Fruit fly (Drosophila melanogaster) whole organism, embryonic: ENCODE data around the gene Ripalpha.
A peak's percentile ranks its signal among the peaks of the same experiment; 100 is the strongest.

Source experiments
- ATbp ChIP-seq: fragments of 200-800 bp; sonication (Bioruptor generic); optimal IDR thresholded peaks from 2 replicates; lab custom pipeline; 2017; ENCODE audit warnings: missing biosample characterization, mild to moderate bottlenecking, missing genetic modification characterization, missing genetic modification reagents
- Atf6 ChIP-seq: fragments of 200-800 bp; sonication (Bioruptor generic); IDR thresholded peaks from 2 replicates; pipeline ENCODE4 v1.3.6; 2022; ENCODE audit warnings: missing biosample characterization, missing genetic modification characterization
- CG1024 ChIP-seq: fragments of 200-800 bp; sonication (Bioruptor generic); IDR thresholded peaks from 2 replicates; pipeline ENCODE4 v1.3.6; 2022; ENCODE audit warnings: missing biosample characterization, missing genetic modification characterization
- CG12299 ChIP-seq: fragments of 200-800 bp; sonication (Bioruptor generic); optimal IDR thresholded peaks from 2 replicates; lab custom pipeline; 2018; ENCODE audit warnings: missing biosample characterization, mild to moderate bottlenecking, missing genetic modification characterization
- CG12769 ChIP-seq: fragments of 200-800 bp; sonication (Bioruptor generic); optimal IDR thresholded peaks from 2 replicates; lab custom pipeline; 2019; ENCODE audit warnings: missing biosample characterization, mild to moderate bottlenecking, missing genetic modification characterization, moderate library complexity
- CG14014 ChIP-seq: fragments of 200-800 bp; sonication (Bioruptor generic); IDR thresholded peaks from 2 replicates; pipeline ENCODE4 v1.3.6; 2022; ENCODE audit warnings: missing biosample characterization, missing genetic modification characterization
- CG15073 ChIP-seq: fragments of 200-800 bp; sonication (Bioruptor generic); optimal IDR thresholded peaks from 2 replicates; lab custom pipeline; 2016; ENCODE audit warnings: missing biosample characterization, missing genetic modification characterization
- CG15514 ChIP-seq: fragments of 200-800 bp; sonication (Bioruptor generic); optimal IDR thresholded peaks from 3 replicates; lab custom pipeline; 2017; ENCODE audit warnings: missing biosample characterization, missing genetic modification characterization, mild to moderate bottlenecking, moderate library complexity, missing genetic modification reagents
- CG1647 ChIP-seq: fragments of 200-800 bp; sonication (Bioruptor generic); optimal IDR thresholded peaks from 3 replicates; lab custom pipeline; 2016; ENCODE audit warnings: missing biosample characterization, missing genetic modification characterization
- CG16779 ChIP-seq: fragments of 200-800 bp; sonication (Bioruptor generic); IDR thresholded peaks from 2 replicates; pipeline ENCODE4 v1.3.6; 2022; ENCODE audit warnings: missing biosample characterization, missing genetic modification characterization
- CG17328 ChIP-seq: fragments of 200-800 bp; sonication (Bioruptor generic); IDR thresholded peaks from 2 replicates; pipeline ENCODE4 v1.3.6; 2022; ENCODE audit warnings: missing biosample characterization, missing genetic modification characterization
- CG2202 ChIP-seq: fragments of 200-800 bp; sonication (Bioruptor generic); optimal IDR thresholded peaks from 2 replicates; lab custom pipeline; 2018; ENCODE audit warnings: missing biosample characterization, mild to moderate bottlenecking, missing genetic modification characterization
- CG2875 ChIP-seq: fragments of 200-800 bp; sonication (Bioruptor generic); optimal IDR thresholded peaks from 2 replicates; lab custom pipeline; 2017; ENCODE audit warnings: missing biosample characterization, mild to moderate bottlenecking, missing genetic modification characterization, missing genetic modification reagents
- CG30431 ChIP-seq: fragments of 200-800 bp; sonication (Bioruptor generic); optimal IDR thresholded peaks from 2 replicates; lab custom pipeline; 2017; ENCODE audit warnings: missing biosample characterization, missing genetic modification characterization
- CG3281 ChIP-seq: fragments of 200-800 bp; sonication (Bioruptor generic); optimal IDR thresholded peaks from 3 replicates; lab custom pipeline; 2017; ENCODE audit warnings: missing biosample characterization, mild to moderate bottlenecking, missing genetic modification characterization
- CG34422 ChIP-seq: fragments of 200-800 bp; sonication (Bioruptor generic); IDR thresholded peaks from 3 replicates; pipeline ENCODE4 v1.3.6; 2022; ENCODE audit warnings: missing biosample characterization, missing genetic modification characterization
- CG4617 ChIP-seq: fragments of 200-800 bp; sonication (Bioruptor generic); optimal IDR thresholded peaks from 3 replicates; lab custom pipeline; 2016; ENCODE audit warnings: missing biosample characterization, missing genetic modification characterization, borderline replicate concordance
- CG6791 ChIP-seq: fragments of 200-800 bp; sonication (Bioruptor generic); IDR thresholded peaks from 3 replicates; pipeline ENCODE4 v1.3.6; 2022; ENCODE audit warnings: missing biosample characterization, missing genetic modification characterization; ENCODE audit not compliant: partially characterized antibody
- CG7839 ChIP-seq: fragments of 200-800 bp; sonication (Bioruptor generic); optimal IDR thresholded peaks from 3 replicates; lab custom pipeline; 2018; ENCODE audit warnings: missing biosample characterization, mild to moderate bottlenecking, missing genetic modification characterization, moderate library complexity
- CG8089 ChIP-seq: fragments of 200-800 bp; sonication (Bioruptor generic); optimal IDR thresholded peaks from 3 replicates; lab custom pipeline; 2016; ENCODE audit warnings: missing biosample characterization, missing genetic modification characterization
- Deaf1 ChIP-seq: fragments of 200-800 bp; optimal IDR thresholded peaks from 3 replicates; lab custom pipeline; 2019; ENCODE audit warnings: missing biosample characterization, mild to moderate bottlenecking, missing genetic modification characterization, moderate library complexity
- Dek ChIP-seq: fragments of 200-800 bp; sonication (Bioruptor generic); optimal IDR thresholded peaks from 3 replicates; lab custom pipeline; 2019; ENCODE audit warnings: missing biosample characterization, mild to moderate bottlenecking, missing genetic modification characterization, moderate library complexity
- Ets65A ChIP-seq: fragments of 200-800 bp; sonication (Bioruptor generic); peaks from one replicate; lab custom pipeline; 2016; ENCODE audit warnings: missing biosample characterization, missing genetic modification characterization
- Hey ChIP-seq: fragments of 200-800 bp; sonication (Bioruptor generic); optimal IDR thresholded peaks from 3 replicates; lab custom pipeline; 2018; ENCODE audit warnings: missing biosample characterization, mild to moderate bottlenecking, missing genetic modification characterization
- Jarid2 ChIP-seq: fragments of 200-800 bp; sonication (Bioruptor generic); optimal IDR thresholded peaks from 3 replicates; lab custom pipeline; 2017; ENCODE audit warnings: mild to moderate bottlenecking, missing biosample characterization, missing genetic modification reagents, missing genetic modification characterization
- Neu2 ChIP-seq: fragments of 200-800 bp; sonication (Bioruptor generic); optimal IDR thresholded peaks from 3 replicates; lab custom pipeline; 2016; ENCODE audit warnings: missing biosample characterization, missing genetic modification characterization, borderline replicate concordance
- cas ChIP-seq: fragments of 200-800 bp; sonication (Bioruptor generic); IDR thresholded peaks from 2 replicates; pipeline ENCODE4 v1.3.6; 2022; ENCODE audit warnings: missing biosample characterization, missing genetic modification characterization
- knrl ChIP-seq: fragments of 200-800 bp; sonication (Bioruptor generic); IDR thresholded peaks from 3 replicates; pipeline ENCODE4 v1.3.6; 2022; ENCODE audit warnings: missing biosample characterization, missing genetic modification characterization; ENCODE audit not compliant: partially characterized antibody
- oc ChIP-seq: fragments of 200-800 bp; sonication (Bioruptor generic); optimal IDR thresholded peaks from 2 replicates; lab custom pipeline; 2018; ENCODE audit warnings: missing biosample characterization, mild to moderate bottlenecking, missing genetic modification characterization, moderate library complexity
- scrt ChIP-seq: fragments of 200-800 bp; sonication (Bioruptor generic); optimal IDR thresholded peaks from 2 replicates; lab custom pipeline; 2018; ENCODE audit warnings: missing biosample characterization, mild to moderate bottlenecking, missing genetic modification characterization, moderate library complexity
- sens ChIP-seq: fragments of 200-800 bp; sonication (Bioruptor generic); peaks from one replicate; lab custom pipeline; 2016; ENCODE audit warnings: missing biosample characterization, missing genetic modification characterization
- so ChIP-seq: fragments of 200-800 bp; sonication (Bioruptor generic); IDR thresholded peaks from 3 replicates; pipeline ENCODE4 v1.3.6; 2022; ENCODE audit warnings: missing biosample characterization, missing genetic modification characterization

Gene Ripalpha

dm6 chr2L:10198911-10199310, 1.9 kb downstream of the Ripalpha start, which contains the start of gene Sur (continued):
- TF ChIP-seq Atf6 (GFP tag; lab: Robert Waterston, UW) (0 out of 2 replicates have a peak, but pooled peaks have one; percentile 10), CG34422 (GFP tag; lab: Robert Waterston, UW) (peak; percentile 50; the same call in 1 of the 3 replicates), Hey (tag; lab: Kevin White, UChicago) (no peak), CG1647 (no peak), CG12769 (tag; lab: Kevin White, UChicago) (peak; percentile 46)
- TF ChIP-seq, all 482 proteins: peak for 16

DNA sequence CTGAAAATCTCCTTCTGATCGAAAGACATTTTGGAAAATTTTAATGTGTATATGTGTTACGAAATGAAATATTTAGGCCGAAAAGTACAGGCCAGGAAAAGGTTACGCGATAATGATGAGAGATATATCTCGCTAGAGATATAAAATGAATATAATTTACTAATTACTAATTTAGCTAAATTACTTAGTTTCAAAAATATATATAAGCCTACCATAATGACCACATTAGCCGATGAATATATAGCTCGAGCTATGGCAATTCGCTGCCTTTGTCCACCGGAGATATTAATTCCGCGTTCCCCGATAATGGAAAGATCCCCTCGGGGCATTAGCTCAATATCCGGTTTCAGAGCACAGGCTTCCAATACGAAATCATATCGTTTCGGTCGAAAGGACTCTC, 9.4 kb downstream of the Ripalpha start, which contains the start of gene Fum4:
Fum4 (minus strand) TSS at position 101 of the 400 bp plus-strand sequence.
- no peak for TF ChIP-seq CG15514 (GFP tag; lab: Kevin White, UChicago)
- no peak for TF ChIP-seq cas
- TF ChIP-seq CG12299: no peak
- TF ChIP-seq so (GFP tag; lab: Robert Waterston, UW): no peak
- no peak for TF ChIP-seq knrl (GFP tag; lab: Robert Waterston, UW)
- no peak for TF ChIP-seq CG16779
- no peak for TF ChIP-seq CG30431 (GFP tag; lab: Kevin White, UChicago)
- no peak for TF ChIP-seq CG7839 (tag; lab: Kevin White, UChicago)
- no peak for TF ChIP-seq Neu2 (GFP tag; lab: Kevin White, UChicago)
- TF ChIP-seq oc: no peak
- no peak for TF ChIP-seq CG8089 (GFP tag; lab: Kevin White, UChicago)
- TF ChIP-seq Dek (tag; lab: Kevin White, UChicago): no peak
- TF ChIP-seq ATbp (GFP tag; lab: Kevin White, UChicago): no peak
- no peak for TF ChIP-seq CG4617 (GFP tag; lab: Kevin White, UChicago)
- TF ChIP-seq, all 482 proteins: peak for 0

DNA sequence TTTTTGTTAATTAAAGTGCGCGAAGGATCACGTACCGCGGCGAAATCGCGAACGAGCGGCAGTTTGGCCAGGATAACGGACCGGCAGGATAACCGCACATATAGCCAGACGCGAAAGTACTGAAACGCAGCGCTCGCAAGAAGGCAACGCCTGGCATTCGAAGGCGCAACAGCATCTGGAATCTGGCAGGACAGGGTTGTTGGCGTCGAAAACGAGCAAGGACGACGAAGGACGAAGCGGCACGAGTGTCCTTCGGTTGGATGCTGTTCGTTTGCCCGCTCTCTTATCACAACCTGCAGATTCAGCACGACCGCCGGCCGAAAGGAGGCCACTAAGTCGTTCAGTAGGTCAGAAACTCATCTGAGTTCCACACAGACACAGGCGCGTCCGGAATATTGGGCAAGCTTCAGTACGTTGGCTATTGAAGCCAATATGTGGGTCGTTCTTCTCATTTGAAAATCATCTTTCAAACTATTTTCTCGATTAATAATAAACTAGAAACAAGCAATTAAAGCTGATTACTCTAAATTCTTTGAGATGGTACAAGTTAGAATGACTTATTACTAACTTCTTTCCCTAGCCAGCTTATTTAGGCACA, 20.5 kb downstream of the Ripalpha start, which contains the start of gene CG44153:
CG44153 (minus strand) TSS at position 75 of the 598 bp plus-strand sequence.
- TF ChIP-seq CG14014 (GFP tag; lab: Robert Waterston, UW) (no peak), sens (GFP tag; lab: Kevin White, UChicago) (peak; percentile 3), CG3281 (GFP tag; lab: Kevin White, UChicago) (peak; percentile 91), CG34422 (GFP tag; lab: Robert Waterston, UW) (0 out of 3 replicates have a peak, but pooled peaks have one; percentile 31), CG15073 (GFP tag; lab: Kevin White, UChicago) (peak; percentile 92), CG1024 (no peak), CG2202 (tag; lab: Kevin White, UChicago) (no peak), Deaf1 (tag; lab: Kevin White, UChicago) (peak; percentile 98), Ets65A (peak; percentile 40), CG6791 (GFP tag; lab: Robert Waterston, UW) (0 out of 3 replicates have a peak, but pooled peaks have one; percentile 20), scrt (peak; percentile 80), Jarid2 (GFP tag; lab: Kevin White, UChicago) (peak; percentile 58), CG17328 (GFP tag; lab: Robert Waterston, UW) (0 out of 2 replicates have a peak, but pooled peaks have one; percentile 12)

dm6 chr2L:10172402-10172801, 28.4 kb downstream of the Ripalpha start, which contains the start of gene CG13137:
CG13137 (plus strand) TSS chr2L:10172702.
- TF ChIP-seq CG2875 (no peak), Ets65A (peak; percentile 45)
- TF ChIP-seq, all 482 proteins: peak for 1
